Worm (Caenorhabditis elegans) whole organism, midembryonic: ENCODE results near the gene R05H5.3.

ENCODE experiments used
- klf-2 ChIP-seq: fragments of 200-800 bp; sonication (Bioruptor generic); conservative IDR thresholded peaks from 2 replicates; pipeline ENCODE4 v1.3.6; 2022; ENCODE audit warnings: missing genetic modification reagents, missing genetic modification characterization, missing compliant biosample characterization
- ref-1 ChIP-seq: fragments of 200-800 bp; sonication (Bioruptor generic); conservative IDR thresholded peaks from 2 replicates; pipeline ENCODE4 v1.3.6; 2022; ENCODE audit warnings: missing genetic modification reagents, missing genetic modification characterization, missing compliant biosample characterization
- ztf-23 ChIP-seq: fragments of 200-800 bp; sonication (Bioruptor generic); IDR thresholded peaks from 2 replicates; pipeline ENCODE4 v1.3.6; 2022; ENCODE audit warnings: missing genetic modification reagents, missing genetic modification characterization, missing compliant biosample characterization
- ztf-29 ChIP-seq: fragments of 200-800 bp; sonication (Bioruptor generic); IDR thresholded peaks from 2 replicates; pipeline ENCODE4 v1.3.6; 2022; ENCODE audit warnings: missing genetic modification reagents, missing genetic modification characterization, missing compliant biosample characterization

DNA sequence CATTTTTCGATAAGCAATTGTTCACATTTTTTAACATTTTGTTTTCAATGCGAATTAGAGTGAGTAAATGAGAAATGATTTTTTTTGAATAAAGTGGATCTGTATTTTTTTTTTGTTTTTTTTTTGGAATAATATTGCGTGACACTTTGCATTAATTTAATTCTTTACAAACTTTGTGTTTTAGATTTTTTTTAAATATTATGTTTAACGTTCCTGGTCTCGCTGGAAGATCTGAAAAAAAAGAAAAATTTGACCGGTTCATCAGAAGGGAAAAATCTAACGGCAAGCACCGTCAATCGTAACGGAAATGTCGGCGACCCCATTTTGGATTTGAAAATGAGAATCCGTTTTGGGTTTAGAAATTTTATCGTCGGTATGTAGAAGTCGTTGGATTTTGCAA is 8.1 kb upstream of the R05H5.3 start, which contains the start of gene cdc-25.4:
- TF ChIP-seq ztf-23 (GFP tag; lab: Robert Waterston, UW) (no peak), klf-2 (GFP tag; lab: Robert Waterston, UW) (no peak), ztf-29 (GFP tag; lab: Robert Waterston, UW) (no peak), ref-1 (GFP tag; lab: Robert Waterston, UW) (no peak)
